Worm (Caenorhabditis elegans): ENCODE data around the gene acl-5.

- TF ChIP-seq klf-2 (GFP tag; conservative IDR thresholded peaks at IDR 0.05): no peak
- no peak for TF ChIP-seq ztf-29 (GFP tag; IDR thresholded peaks at IDR 0.05)
- no peak for TF ChIP-seq ref-1 (GFP tag; conservative IDR thresholded peaks at IDR 0.05)
- no peak for TF ChIP-seq flt-1 (GFP tag; IDR thresholded peaks at IDR 0.05)
Observed at ce11 chrX:10333301-10333854, 6.1 kb upstream of the acl-5 start, which contains the start of gene R07E3.4.
